Fruit fly (Drosophila melanogaster): Measurements from ENCODE around the gene CG4325.

CG4325 gene

dm6 chrX:2005840-2006239 is 37.8 kb downstream of the CG4325 start (continued):
- TF ChIP-seq CG17612 (GFP tag; IDR thresholded peaks at IDR 0.05) = no peak
- TF ChIP-seq Scr (GFP tag; IDR thresholded peaks at IDR 0.05; ENCODE audit: partially characterized antibody) = no peak
- no peak for TF ChIP-seq CG7556 (GFP tag; optimal IDR thresholded peaks at IDR 0.05)
- TF ChIP-seq lmd (GFP tag; IDR thresholded peaks at IDR 0.05) = peak; percentile 40; the same call in 1 of the 2 replicates
- TF ChIP-seq tna (GFP tag; IDR thresholded peaks at IDR 0.05; ENCODE audit: partially characterized antibody) = no peak
- TF ChIP-seq HLHmδ (GFP tag; optimal IDR thresholded peaks at IDR 0.05) = peak; percentile 68
- no peak for TF ChIP-seq CG9932 (GFP tag; IDR thresholded peaks at IDR 0.05)
- TF ChIP-seq jumu (GFP tag; optimal IDR thresholded peaks at IDR 0.05) = no peak
- no peak for TF ChIP-seq knrl (GFP tag; IDR thresholded peaks at IDR 0.05; ENCODE audit: partially characterized antibody)
- TF ChIP-seq CG4404 (GFP tag; IDR thresholded peaks at IDR 0.05) = no peak
- peak; percentile 49 for TF ChIP-seq CG9437 (GFP tag; optimal IDR thresholded peaks at IDR 0.05)
- peak; percentile 62 for TF ChIP-seq CG17829 (tag; optimal IDR thresholded peaks at IDR 0.05)
- no peak for TF ChIP-seq CG32767 (GFP tag; IDR thresholded peaks at IDR 0.05)
- peak; percentile 61; the same call in 1 of the 2 replicates for TF ChIP-seq CG32532 (GFP tag; IDR thresholded peaks at IDR 0.05)
- peak; percentile 58 for TF ChIP-seq CG3163 (GFP tag; optimal IDR thresholded peaks at IDR 0.05)
- TF ChIP-seq CG13287 (GFP tag; IDR thresholded peaks at IDR 0.05; ENCODE audit: partially characterized antibody) = 0 out of 2 replicates have a peak, but pooled peaks have one; percentile 7
- TF ChIP-seq Dbx (GFP tag; IDR thresholded peaks at IDR 0.05) = no peak
- no peak for TF ChIP-seq row (GFP tag; IDR thresholded peaks at IDR 0.05)
- TF ChIP-seq CG1024 (GFP tag; IDR thresholded peaks at IDR 0.05) = 0 out of 2 replicates have a peak, but pooled peaks have one; percentile 26
- no peak for TF ChIP-seq Neu2 (GFP tag; optimal IDR thresholded peaks at IDR 0.05; ENCODE audit: borderline replicate concordance)
- peak; percentile 10 for TF ChIP-seq D19B (GFP tag; optimal IDR thresholded peaks at IDR 0.05)
- TF ChIP-seq luna (GFP tag; optimal IDR thresholded peaks at IDR 0.05) = peak; percentile 26
- peak; percentile 42 for TF ChIP-seq CG10147 (GFP tag; optimal IDR thresholded peaks at IDR 0.05)
- peak; percentile 67 for TF ChIP-seq CG34376 (GFP tag; optimal IDR thresholded peaks at IDR 0.05)
- TF ChIP-seq sens-2 (GFP tag; IDR thresholded peaks at IDR 0.05) = no peak
- TF ChIP-seq CG11093 (GFP tag; IDR thresholded peaks at IDR 0.05) = no peak
- TF ChIP-seq hkb (optimal IDR thresholded peaks at IDR 0.05) = no peak
- peak; percentile 65 for TF ChIP-seq hkb (GFP tag; IDR thresholded peaks at IDR 0.05)
- peak; percentile 42 for TF ChIP-seq CHES-1-like (GFP tag; optimal IDR thresholded peaks at IDR 0.05)
- peak; percentile 89 for TF ChIP-seq CG7987 (GFP tag; optimal IDR thresholded peaks at IDR 0.05)
- TF ChIP-seq salm (tag; optimal IDR thresholded peaks at IDR 0.05) = peak; percentile 39
- TF ChIP-seq Chrac-16 (GFP tag; optimal IDR thresholded peaks at IDR 0.05) = peak; percentile 35
- TF ChIP-seq CG2129 (GFP tag; IDR thresholded peaks at IDR 0.05; ENCODE audit: partially characterized antibody) = no peak
- 0 out of 3 replicates have a peak, but pooled peaks have one; percentile 23 for TF ChIP-seq CG6791 (GFP tag; IDR thresholded peaks at IDR 0.05; ENCODE audit: partially characterized antibody)
- TF ChIP-seq nom (GFP tag; optimal IDR thresholded peaks at IDR 0.05) = peak; percentile 39
- TF ChIP-seq CG31388 (GFP tag; optimal IDR thresholded peaks at IDR 0.05) = no peak
- TF ChIP-seq cad (GFP tag; optimal IDR thresholded peaks at IDR 0.05) = no peak
- TF ChIP-seq Mad (GFP tag; optimal IDR thresholded peaks at IDR 0.05) = peak; percentile 45
- TF ChIP-seq Deaf1 (tag; optimal IDR thresholded peaks at IDR 0.05) = peak; percentile 28
- TF ChIP-seq mirr (GFP tag; optimal IDR thresholded peaks at IDR 0.05) = peak; percentile 61
- no peak for TF ChIP-seq mam (GFP tag; optimal IDR thresholded peaks at IDR 0.05)
- TF ChIP-seq CG4424 (GFP tag; optimal IDR thresholded peaks at IDR 0.05) = peak; percentile 73
- TF ChIP-seq Ets65A (GFP tag) = peak; percentile 98
- peak; percentile 68 for TF ChIP-seq en (GFP tag; optimal IDR thresholded peaks at IDR 0.05)
- TF ChIP-seq kah (GFP tag; optimal IDR thresholded peaks at IDR 0.05) = peak; percentile 59
- peak; percentile 51 for TF ChIP-seq Six4 (GFP tag; optimal IDR thresholded peaks at IDR 0.05)
- TF ChIP-seq HmgD (GFP tag; optimal IDR thresholded peaks at IDR 0.05) = peak; percentile 48
- TF ChIP-seq zfh1 (GFP tag; IDR thresholded peaks at IDR 0.05) = peak; percentile 72
- TF ChIP-seq fru (optimal IDR thresholded peaks at IDR 0.05) = no peak
- TF ChIP-seq ro (GFP tag; IDR thresholded peaks at IDR 0.05) = no peak
- no peak for TF ChIP-seq Hr78 (GFP tag; optimal IDR thresholded peaks at IDR 0.05)
- TF ChIP-seq Tbp (GFP tag; optimal IDR thresholded peaks at IDR 0.05) = no peak
